Fruit fly (Drosophila melanogaster) whole organism, prepupa: Measurements from ENCODE around the gene lgs.

Source experiments
- Blimp-1 ChIP-seq: fragments of 200-800 bp; sonication (Bioruptor generic); optimal IDR thresholded peaks from 3 replicates; lab custom pipeline; 2017; ENCODE audit warnings: missing biosample characterization, missing genetic modification characterization, mild to moderate bottlenecking, moderate library complexity, missing genetic modification reagents
- CG10631 ChIP-seq: fragments of 200-800 bp; sonication (Bioruptor generic); optimal IDR thresholded peaks from 2 replicates; lab custom pipeline; 2016; ENCODE audit warnings: missing biosample characterization, missing genetic modification characterization
- CG10669 ChIP-seq: fragments of 200-800 bp; sonication (Bioruptor generic); optimal IDR thresholded peaks from 3 replicates; lab custom pipeline; 2018; ENCODE audit warnings: missing biosample characterization, mild to moderate bottlenecking, missing genetic modification characterization, moderate library complexity
- CG11294 ChIP-seq: fragments of 200-800 bp; sonication (Bioruptor generic); IDR thresholded peaks from 2 replicates; pipeline ENCODE4 v1.3.6; 2022; ENCODE audit warnings: missing biosample characterization, missing genetic modification characterization
- CG11762 ChIP-seq: fragments of 200-800 bp; sonication (Bioruptor generic); optimal IDR thresholded peaks from 3 replicates; lab custom pipeline; 2016; ENCODE audit warnings: missing biosample characterization, missing genetic modification characterization; ENCODE audit not compliant: insufficient read depth
- CG1621 ChIP-seq: fragments of 200-800 bp; sonication (Bioruptor generic); optimal IDR thresholded peaks from 3 replicates; lab custom pipeline; 2018; ENCODE audit warnings: missing biosample characterization, mild to moderate bottlenecking, missing genetic modification characterization
- CG16779 ChIP-seq: fragments of 200-800 bp; sonication (Bioruptor generic); optimal IDR thresholded peaks from 3 replicates; lab custom pipeline; 2017; ENCODE audit warnings: missing biosample characterization, mild to moderate bottlenecking, missing genetic modification characterization
- CG3032 ChIP-seq: fragments of 200-800 bp; optimal IDR thresholded peaks from 2 replicates; lab custom pipeline; 2019; ENCODE audit warnings: missing biosample characterization, mild to moderate bottlenecking, missing genetic modification characterization, moderate library complexity
- CG34406 ChIP-seq: fragments of 200-800 bp; sonication (Bioruptor generic); optimal IDR thresholded peaks from 3 replicates; lab custom pipeline; 2016; ENCODE audit warnings: missing biosample characterization, missing genetic modification characterization
- CG6163 ChIP-seq: fragments of 200-800 bp; sonication (Bioruptor generic); IDR thresholded peaks from 3 replicates; pipeline ENCODE4 v1.3.6; 2022; ENCODE audit warnings: missing biosample characterization, missing genetic modification characterization
- CG6276 ChIP-seq: fragments of 200-800 bp; sonication (Bioruptor generic); optimal IDR thresholded peaks from 2 replicates; lab custom pipeline; 2017; ENCODE audit warnings: missing biosample characterization, mild to moderate bottlenecking, missing genetic modification characterization
- CG6808 ChIP-seq: fragments of 200-800 bp; sonication (Bioruptor generic); optimal IDR thresholded peaks from 3 replicates; lab custom pipeline; 2017; ENCODE audit warnings: missing biosample characterization, missing genetic modification characterization, mild to moderate bottlenecking, moderate library complexity, missing genetic modification reagents
- CG6854 ChIP-seq: fragments of 200-800 bp; sonication (Bioruptor generic); optimal IDR thresholded peaks from 2 replicates; lab custom pipeline; 2017; ENCODE audit warnings: missing biosample characterization, mild to moderate bottlenecking, missing genetic modification characterization
- CG7368 ChIP-seq: fragments of 200-800 bp; sonication (Bioruptor generic); optimal IDR thresholded peaks from 3 replicates; lab custom pipeline; 2016; ENCODE audit warnings: missing biosample characterization, missing genetic modification characterization
- CG8119 ChIP-seq: fragments of 200-800 bp; sonication (Bioruptor generic); IDR thresholded peaks from 3 replicates; pipeline ENCODE4 v1.3.6; 2022; ENCODE audit warnings: missing biosample characterization, missing genetic modification characterization
- CG8319 ChIP-seq: fragments of 200-800 bp; sonication (Bioruptor generic); optimal IDR thresholded peaks from 3 replicates; lab custom pipeline; 2016; ENCODE audit warnings: missing biosample characterization, missing genetic modification characterization
- CG8632 ChIP-seq: fragments of 200-800 bp; sonication (Bioruptor generic); optimal IDR thresholded peaks from 3 replicates; lab custom pipeline; 2016; ENCODE audit warnings: missing biosample characterization, missing genetic modification characterization
- CG9139 ChIP-seq: fragments of 200-800 bp; sonication (Bioruptor generic); optimal IDR thresholded peaks from 3 replicates; lab custom pipeline; 2017; ENCODE audit warnings: missing biosample characterization, mild to moderate bottlenecking, missing genetic modification characterization
- Eip75B ChIP-seq: fragments of 200-800 bp; sonication (Bioruptor generic); optimal IDR thresholded peaks from 3 replicates; lab custom pipeline; 2016; ENCODE audit warnings: missing biosample characterization, missing genetic modification characterization
- Eip78C ChIP-seq: fragments of 200-800 bp; sonication (Bioruptor generic); peaks from one replicate; lab custom pipeline; 2016; ENCODE audit warnings: missing biosample characterization, missing genetic modification characterization
- Eip93F ChIP-seq: fragments of 200-800 bp; sonication (Bioruptor generic); optimal IDR thresholded peaks from 2 replicates; lab custom pipeline; 2016; ENCODE audit warnings: missing biosample characterization, mild to moderate bottlenecking, missing genetic modification characterization
- Ets21C ChIP-seq: fragments of 200-800 bp; sonication (Bioruptor generic); optimal IDR thresholded peaks from 3 replicates; lab custom pipeline; 2016; ENCODE audit warnings: missing biosample characterization, missing genetic modification characterization
- Ets96B ChIP-seq: fragments of 200-800 bp; optimal IDR thresholded peaks from 2 replicates; lab custom pipeline; 2019; ENCODE audit warnings: missing biosample characterization, mild to moderate bottlenecking, missing genetic modification characterization, moderate library complexity
- Lpt ChIP-seq: fragments of 200-800 bp; sonication (Bioruptor generic); optimal IDR thresholded peaks from 3 replicates; lab custom pipeline; 2016; ENCODE audit warnings: missing biosample characterization, missing genetic modification characterization
- OdsH ChIP-seq: fragments of 200-800 bp; sonication (Bioruptor generic); optimal IDR thresholded peaks from 3 replicates; lab custom pipeline; 2016; ENCODE audit warnings: missing biosample characterization, missing genetic modification characterization
- Smox ChIP-seq: fragments of 200-800 bp; sonication (Bioruptor generic); optimal IDR thresholded peaks from 3 replicates; lab custom pipeline; 2016; ENCODE audit warnings: missing biosample characterization, missing genetic modification characterization
- Sox102F ChIP-seq: fragments of 200-800 bp; sonication (Bioruptor generic); optimal IDR thresholded peaks from 2 replicates; lab custom pipeline; 2016; ENCODE audit warnings: missing biosample characterization, mild to moderate bottlenecking, missing genetic modification characterization
- Sox15 ChIP-seq: fragments of 200-800 bp; sonication (Bioruptor generic); optimal IDR thresholded peaks from 3 replicates; lab custom pipeline; 2016; ENCODE audit warnings: missing biosample characterization, missing genetic modification characterization
- cyc ChIP-seq: fragments of 200-800 bp; sonication (Bioruptor generic); optimal IDR thresholded peaks from 3 replicates; lab custom pipeline; 2016; ENCODE audit warnings: missing biosample characterization, missing genetic modification characterization
- dac ChIP-seq: fragments of 200-800 bp; sonication (Bioruptor generic); optimal IDR thresholded peaks from 2 replicates; lab custom pipeline; 2017; ENCODE audit warnings: missing biosample characterization, mild to moderate bottlenecking, missing genetic modification characterization
- eg ChIP-seq: fragments of 200-800 bp; sonication (Bioruptor generic); IDR thresholded peaks from 3 replicates; pipeline ENCODE4 v1.3.6; 2022; ENCODE audit warnings: missing biosample characterization, missing genetic modification characterization
- esn ChIP-seq: fragments of 200-800 bp; sonication (Bioruptor generic); optimal IDR thresholded peaks from 2 replicates; lab custom pipeline; 2016; ENCODE audit warnings: missing biosample characterization, mild to moderate bottlenecking, missing genetic modification characterization, moderate library complexity
- fd59A ChIP-seq: fragments of 200-800 bp; sonication (Bioruptor generic); optimal IDR thresholded peaks from 2 replicates; lab custom pipeline; 2017; ENCODE audit warnings: missing biosample characterization, mild to moderate bottlenecking, missing genetic modification characterization, missing genetic modification reagents
- fd85E ChIP-seq: fragments of 200-800 bp; sonication (Bioruptor generic); optimal IDR thresholded peaks from 3 replicates; lab custom pipeline; 2016; ENCODE audit warnings: missing biosample characterization, missing genetic modification characterization
- fkh ChIP-seq: fragments of 200-800 bp; sonication (Bioruptor generic); optimal IDR thresholded peaks from 3 replicates; lab custom pipeline; 2017; ENCODE audit warnings: missing biosample characterization, mild to moderate bottlenecking, missing genetic modification characterization, moderate library complexity
- lz ChIP-seq: fragments of 200-800 bp; sonication (Bioruptor generic); optimal IDR thresholded peaks from 3 replicates; lab custom pipeline; 2016; ENCODE audit warnings: missing biosample characterization, missing genetic modification characterization
- net ChIP-seq: fragments of 200-800 bp; sonication (Bioruptor generic); optimal IDR thresholded peaks from 3 replicates; lab custom pipeline; 2016; ENCODE audit warnings: missing biosample characterization, missing genetic modification characterization
- pdm3 ChIP-seq: fragments of 200-800 bp; sonication (Bioruptor generic); optimal IDR thresholded peaks from 3 replicates; lab custom pipeline; 2016; ENCODE audit warnings: missing biosample characterization, missing genetic modification characterization
- salr ChIP-seq, 2 experiments: fragments of 200-800 bp; sonication (Bioruptor generic); optimal IDR thresholded peaks; 3 replicates each; lab custom pipeline; 2016 to 2018; ENCODE audit warnings: missing biosample characterization in 2 of 2, missing genetic modification characterization in 2 of 2, mild to moderate bottlenecking in 1 of 2
- ss ChIP-seq, 2 experiments: fragments of 200-800 bp; sonication (Bioruptor generic); optimal IDR thresholded peaks; 2 replicates in 1 of 2; 3 replicates in 1 of 2; lab custom pipeline; 2017 to 2018; ENCODE audit warnings: mild to moderate bottlenecking in 2 of 2, missing biosample characterization in 2 of 2, missing genetic modification characterization in 2 of 2, moderate library complexity in 1 of 2
- topi ChIP-seq: fragments of 200-800 bp; sonication (Bioruptor generic); optimal IDR thresholded peaks from 3 replicates; lab custom pipeline; 2016; ENCODE audit warnings: missing biosample characterization, missing genetic modification characterization
- vri ChIP-seq: fragments of 200-800 bp; sonication (Bioruptor generic); optimal IDR thresholded peaks from 3 replicates; lab custom pipeline; 2016; ENCODE audit warnings: missing biosample characterization, mild to moderate bottlenecking, missing genetic modification characterization

The lgs gene

dm6 chr4:424630-425327, 18.9 kb downstream of the lgs start (continued):
- TF ChIP-seq Eip93F (GFP tag; lab: Kevin White, UChicago): no peak
- TF ChIP-seq CG10631: peak; percentile 54
- TF ChIP-seq lz (GFP tag; lab: Kevin White, UChicago): peak; percentile 89
- no peak for TF ChIP-seq CG6276 (GFP tag; lab: Kevin White, UChicago)
- peak; percentile 93 for TF ChIP-seq cyc
- TF ChIP-seq Ets96B (tag; lab: Kevin White, UChicago): peak; percentile 59
- TF ChIP-seq Sox15 (GFP tag; lab: Kevin White, UChicago): peak; percentile 50
- TF ChIP-seq CG16779 (tag; lab: Kevin White, UChicago): no peak
- peak; percentile 56 for TF ChIP-seq net (GFP tag; lab: Kevin White, UChicago)
- TF ChIP-seq CG7368: peak; percentile 70
- peak; percentile 91 for TF ChIP-seq Eip78C (GFP tag; lab: Kevin White, UChicago)
- TF ChIP-seq CG34406 (GFP tag; lab: Kevin White, UChicago): peak; percentile 61
- peak; percentile 38 for TF ChIP-seq Lpt
- TF ChIP-seq CG3032 (tag; lab: Kevin White, UChicago): peak; percentile 70
- peak; percentile 90 for TF ChIP-seq pdm3 (GFP tag; lab: Kevin White, UChicago)
- peak; percentile 11 for TF ChIP-seq Blimp-1
- peak; percentile 86 for TF ChIP-seq topi (GFP tag; lab: Kevin White, UChicago)
- peak; percentile 29 for TF ChIP-seq fd59A (GFP tag; lab: Kevin White, UChicago)
- TF ChIP-seq esn (GFP tag; lab: Kevin White, UChicago): peak; percentile 88
- no peak for TF ChIP-seq CG6163 (GFP tag; lab: Robert Waterston, UW)
- TF ChIP-seq Sox102F: peak; percentile 79
- TF ChIP-seq OdsH: peak; percentile 86
- no peak for TF ChIP-seq eg (GFP tag; lab: Robert Waterston, UW)
- peak; percentile 0 for TF ChIP-seq CG6854 (GFP tag; lab: Kevin White, UChicago)
- no peak for TF ChIP-seq vri (GFP tag; lab: Kevin White, UChicago)
- TF ChIP-seq CG6808 (GFP tag; lab: Kevin White, UChicago): peak; percentile 57
- no peak for TF ChIP-seq CG11294 (GFP tag; lab: Robert Waterston, UW)
- TF ChIP-seq ss (GFP tag; optimal IDR thresholded peaks at IDR 0.05; lab: Kevin White, UChicago): no peak
- TF ChIP-seq dac: peak; percentile 85
- peak; percentile 65 for TF ChIP-seq Smox (GFP tag; lab: Kevin White, UChicago)
- TF ChIP-seq CG10669 (GFP tag; lab: Kevin White, UChicago): peak; percentile 47
- peak; percentile 99 for TF ChIP-seq fkh (GFP tag; lab: Kevin White, UChicago)
- TF ChIP-seq CG8632 (GFP tag; lab: Kevin White, UChicago): peak; percentile 12
- TF ChIP-seq Eip75B (GFP tag; lab: Kevin White, UChicago): peak; percentile 78
- peak; percentile 80 for TF ChIP-seq Ets21C (GFP tag; lab: Kevin White, UChicago)
- TF ChIP-seq fd85E (GFP tag; lab: Kevin White, UChicago): no peak
- TF ChIP-seq CG8319 (GFP tag; lab: Kevin White, UChicago): peak; percentile 77
- no peak for TF ChIP-seq CG1621 (tag; lab: Kevin White, UChicago)
- no peak for TF ChIP-seq CG8119 (GFP tag; lab: Robert Waterston, UW)
- peak in 1 of 2 experiments; percentile 44 for TF ChIP-seq salr (GFP tag; optimal IDR thresholded peaks at IDR 0.05; lab: Kevin White, UChicago)
- TF ChIP-seq CG9139 (GFP tag; lab: Kevin White, UChicago): no peak
- TF ChIP-seq CG11762 (GFP tag; lab: Kevin White, UChicago): peak; percentile 57
